Worm (Caenorhabditis elegans) whole organism, young adult: ENCODE measurements around the gene hlh-33.
A peak's percentile ranks its signal among the peaks of the same experiment; 100 is the strongest.

Experiments used
- B0035.1 ChIP-seq: sonication (generic microtip); optimal IDR thresholded peaks from 2 replicates; lab custom pipeline; 2016; ENCODE audit warnings: missing genetic modification characterization, mild to moderate bottlenecking, missing compliant biosample characterization, missing genotype, missing genetic modification reagents
- C17E4.6 ChIP-seq: fragments of 200-800 bp; sonication (Bioruptor generic); IDR thresholded peaks from 2 replicates; pipeline ENCODE4 v1.3.6; 2022; ENCODE audit warnings: missing genetic modification reagents, missing genetic modification characterization, missing compliant biosample characterization
- D2030.7 ChIP-seq: fragments of 200-800 bp; sonication (Bioruptor generic); IDR thresholded peaks from 2 replicates; pipeline ENCODE4 v1.3.6; 2022; ENCODE audit warnings: missing genetic modification reagents, missing genetic modification characterization, missing compliant biosample characterization
- F10E7.11 ChIP-seq: sonication (generic microtip); optimal IDR thresholded peaks from 2 replicates; lab custom pipeline; 2017; ENCODE audit warnings: mild to moderate bottlenecking, missing genetic modification characterization, moderate library complexity, missing compliant biosample characterization
- F37B4.10 ChIP-seq: fragments of 200-800 bp; sonication (Bioruptor generic); IDR thresholded peaks from 2 replicates; pipeline ENCODE4 v1.3.6; 2022; ENCODE audit warnings: missing genetic modification characterization, missing compliant biosample characterization
- F52B5.7 ChIP-seq: sonication (generic microtip); optimal IDR thresholded peaks from 2 replicates; lab custom pipeline; 2016; ENCODE audit warnings: mild to moderate bottlenecking, missing genetic modification characterization, missing compliant biosample characterization
- Y56A3A.18 ChIP-seq: fragments of 200-800 bp; sonication (Bioruptor generic); IDR thresholded peaks from 2 replicates; pipeline ENCODE4 v1.3.6; 2022; ENCODE audit warnings: missing genetic modification reagents, missing genetic modification characterization, missing compliant biosample characterization
- ama-1 ChIP-seq, 3 experiments: fragments of 150-350 bp in 1 of 3; sonication (generic microtip) in 2 of 3; optimal IDR thresholded peaks; 2 replicates each; lab custom pipeline; 2014 to 2018; ENCODE audit warnings: missing biosample characterization in 2 of 3, missing genetic modification characterization in 2 of 3, missing genetic modification reagents in 2 of 3
- attf-6 ChIP-seq: fragments of 200-800 bp; sonication (Bioruptor generic); IDR thresholded peaks from 2 replicates; pipeline ENCODE4 v1.3.6; 2022; ENCODE audit warnings: missing genetic modification reagents, missing genetic modification characterization, missing compliant biosample characterization
- ccch-3 ChIP-seq: fragments of 200-800 bp; sonication (Bioruptor generic); optimal IDR thresholded peaks from 2 replicates; lab custom pipeline; 2018; ENCODE audit warnings: mild to moderate bottlenecking, missing genetic modification characterization, missing compliant biosample characterization
- ceh-27 ChIP-seq: fragments of 200-800 bp; sonication (Bioruptor generic); optimal IDR thresholded peaks from 2 replicates; lab custom pipeline; 2018; ENCODE audit warnings: mild to moderate bottlenecking, missing genetic modification characterization, moderate library complexity, missing compliant biosample characterization
- ceh-40 ChIP-seq: fragments of 200-800 bp; sonication (Bioruptor generic); IDR thresholded peaks from 2 replicates; pipeline ENCODE4 v1.3.6; 2022; ENCODE audit warnings: missing genetic modification characterization, missing compliant biosample characterization
- ceh-91 ChIP-seq: fragments of 200-800 bp; sonication (Bioruptor generic); IDR thresholded peaks from 2 replicates; pipeline ENCODE4 v1.3.6; 2022; ENCODE audit warnings: missing genetic modification reagents, missing genetic modification characterization, missing compliant biosample characterization
- chd-7 ChIP-seq: sonication (generic microtip); optimal IDR thresholded peaks from 2 replicates; lab custom pipeline; 2016; ENCODE audit warnings: mild to moderate bottlenecking, missing genetic modification characterization, moderate library complexity, missing compliant biosample characterization
- dpff-1 ChIP-seq: sonication (generic microtip); optimal IDR thresholded peaks from 2 replicates; lab custom pipeline; 2017; ENCODE audit warnings: mild to moderate bottlenecking, missing genetic modification characterization, missing compliant biosample characterization
- dpl-1 ChIP-seq: fragments of 150-350 bp; optimal IDR thresholded peaks from 2 replicates; lab custom pipeline; 2014; ENCODE audit warnings: missing biosample characterization, missing genetic modification reagents, missing genetic modification characterization
- egl-44 ChIP-seq: fragments of 200-800 bp; sonication (Bioruptor generic); IDR thresholded peaks from 2 replicates; pipeline ENCODE4 v1.3.6; 2022; ENCODE audit warnings: missing genetic modification reagents, missing genetic modification characterization, missing compliant biosample characterization
- egrh-3 ChIP-seq: fragments of 200-800 bp; sonication (Bioruptor generic); IDR thresholded peaks from 2 replicates; pipeline ENCODE4 v1.3.6; 2022; ENCODE audit warnings: missing genetic modification reagents, missing genetic modification characterization, missing compliant biosample characterization
- ets-4 ChIP-seq: fragments of 200-800 bp; sonication (Bioruptor generic); optimal IDR thresholded peaks from 2 replicates; lab custom pipeline; 2018; ENCODE audit warnings: mild to moderate bottlenecking, missing genetic modification characterization, missing compliant biosample characterization
- hlh-12 ChIP-seq: sonication (generic microtip); optimal IDR thresholded peaks from 2 replicates; lab custom pipeline; 2016; ENCODE audit warnings: missing genetic modification characterization, missing compliant biosample characterization
- hmg-1.2 ChIP-seq: fragments of 200-800 bp; sonication (Bioruptor generic); IDR thresholded peaks from 2 replicates; pipeline ENCODE4 v1.3.6; 2022; ENCODE audit warnings: missing genetic modification reagents, missing genetic modification characterization, missing compliant biosample characterization
- lin-40 ChIP-seq: sonication (generic microtip); optimal IDR thresholded peaks from 2 replicates; lab custom pipeline; 2016; ENCODE audit warnings: missing genetic modification characterization, mild to moderate bottlenecking, missing compliant biosample characterization, missing genotype, missing genetic modification reagents
- lin-54 ChIP-seq: fragments of 200-800 bp; sonication (Bioruptor generic); optimal IDR thresholded peaks from 2 replicates; lab custom pipeline; 2018; ENCODE audit warnings: mild to moderate bottlenecking, missing genetic modification characterization, missing compliant biosample characterization
- madf-10 ChIP-seq: sonication (generic microtip); optimal IDR thresholded peaks from 2 replicates; lab custom pipeline; 2016; ENCODE audit warnings: mild to moderate bottlenecking, missing genetic modification characterization, missing compliant biosample characterization
- madf-6 ChIP-seq: fragments of 200-800 bp; sonication (Bioruptor generic); IDR thresholded peaks from 2 replicates; pipeline ENCODE4 v1.3.6; 2022; ENCODE audit warnings: missing genetic modification reagents, missing genetic modification characterization, missing compliant biosample characterization
- madf-8 ChIP-seq: fragments of 200-800 bp; sonication (Bioruptor generic); conservative IDR thresholded peaks from 2 replicates; pipeline ENCODE4 v1.3.6; 2022; ENCODE audit warnings: missing genetic modification reagents, missing genetic modification characterization, missing compliant biosample characterization
- mcd-1 ChIP-seq: fragments of 200-800 bp; sonication (Bioruptor generic); IDR thresholded peaks from 2 replicates; pipeline ENCODE4 v1.3.6; 2022; ENCODE audit warnings: missing genetic modification reagents, missing genetic modification characterization, missing compliant biosample characterization
- mel-28 ChIP-seq: sonication (generic microtip); optimal IDR thresholded peaks from 2 replicates; lab custom pipeline; 2016; ENCODE audit warnings: borderline replicate concordance, mild to moderate bottlenecking, missing genetic modification characterization, missing compliant biosample characterization
- mxl-1 ChIP-seq: sonication (generic microtip); optimal IDR thresholded peaks from 2 replicates; lab custom pipeline; 2016; ENCODE audit warnings: missing genetic modification characterization, missing compliant biosample characterization
- nfya-1 ChIP-seq: sonication (generic microtip); optimal IDR thresholded peaks from 2 replicates; lab custom pipeline; 2017; ENCODE audit warnings: antibody characterized with exemption, missing compliant biosample characterization, missing genetic modification characterization, borderline replicate concordance; ENCODE audit not compliant: insufficient read depth
- nfya-2 ChIP-seq: fragments of 200-800 bp; sonication (Bioruptor generic); IDR thresholded peaks from 2 replicates; pipeline ENCODE4 v1.3.6; 2022; ENCODE audit warnings: missing genetic modification reagents, missing genetic modification characterization, missing compliant biosample characterization
- nhr-90 ChIP-seq: sonication (generic microtip); optimal IDR thresholded peaks from 2 replicates; lab custom pipeline; 2016; ENCODE audit warnings: missing genotype, mild to moderate bottlenecking, missing genetic modification characterization, missing compliant biosample characterization
- sea-2 ChIP-seq: fragments of 200-800 bp; sonication (Bioruptor generic); IDR thresholded peaks from 2 replicates; pipeline ENCODE4 v1.3.6; 2022; ENCODE audit warnings: missing genetic modification characterization, missing compliant biosample characterization
- snpc-3.4 ChIP-seq: sonication (generic microtip); optimal IDR thresholded peaks from 2 replicates; lab custom pipeline; 2017; ENCODE audit warnings: missing genetic modification characterization, mild to moderate bottlenecking, missing compliant biosample characterization, antibody characterized with exemption, moderate library complexity, missing genotype, missing genetic modification reagents
- unc-62 ChIP-seq: fragments of 150-350 bp; optimal IDR thresholded peaks from 2 replicates; lab custom pipeline; 2014; ENCODE audit warnings: missing biosample characterization, missing genetic modification reagents, missing genetic modification characterization
- zfh-2 ChIP-seq: fragments of 200-800 bp; sonication (Bioruptor generic); conservative IDR thresholded peaks from 2 replicates; pipeline ENCODE4 v1.3.6; 2022; ENCODE audit warnings: missing genetic modification reagents, missing genetic modification characterization, missing compliant biosample characterization

The hlh-33 gene

DNA sequence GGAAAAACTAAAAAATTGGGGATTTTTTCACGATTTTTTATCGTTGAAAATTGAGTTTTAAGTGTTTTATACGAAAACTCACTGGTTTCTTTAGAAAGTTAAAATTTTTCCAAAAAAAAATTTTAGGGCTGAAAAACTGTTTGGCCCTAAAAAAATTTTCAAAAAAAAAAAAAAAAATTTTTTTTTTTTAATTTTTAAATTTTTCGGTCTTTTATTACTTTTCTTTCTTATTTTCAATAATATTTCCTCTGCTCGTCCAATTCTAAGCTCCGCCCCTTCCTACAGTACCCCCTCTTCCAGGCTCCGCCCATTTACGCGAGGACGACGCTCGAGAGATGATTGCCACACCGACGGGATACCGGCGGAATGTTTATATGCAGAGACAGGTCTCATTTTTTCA lies 6.4 kb upstream of the hlh-33 start, which contains the start of gene pqn-82:
Gene pqn-82, plus strand, starts transcription at position 301 of the 400 bp plus-strand sequence.
- TF ChIP-seq mcd-1 (GFP tag; lab: Robert Waterston, UW), result no peak
- TF ChIP-seq attf-6, result no peak
- TF ChIP-seq dpff-1 (tag; lab: Kevin White, UChicago), result no peak
- no peak for TF ChIP-seq madf-8
- no peak for TF ChIP-seq sea-2 (GFP tag; lab: Robert Waterston, UW)
- TF ChIP-seq madf-10 (tag; lab: Kevin White, UChicago), result no peak
- no peak for TF ChIP-seq nfya-1 (tag; lab: Kevin White, UChicago)
- TF ChIP-seq lin-54, result no peak
- no peak for TF ChIP-seq ceh-40 (GFP tag; lab: Robert Waterston, UW)
- TF ChIP-seq egl-44 (GFP tag; lab: Robert Waterston, UW), result no peak
- TF ChIP-seq chd-7 (tag; lab: Kevin White, UChicago), result no peak
- no peak for TF ChIP-seq D2030.7
- TF ChIP-seq hmg-1.2 (GFP tag; lab: Robert Waterston, UW), result no peak
- TF ChIP-seq, all 124 proteins: peak for 0

- no peak for TF ChIP-seq dpl-1 (GFP tag; lab: Kevin White, UChicago)
- no peak for TF ChIP-seq ccch-3
- TF ChIP-seq nhr-90 (tag; lab: Kevin White, UChicago), result no peak
- peak; percentile 82 for TF ChIP-seq zfh-2 (GFP tag; lab: Robert Waterston, UW)
- TF ChIP-seq F37B4.10 (GFP tag; lab: Robert Waterston, UW), result no peak
- TF ChIP-seq C17E4.6, result no peak
- TF ChIP-seq ceh-91 (GFP tag; lab: Robert Waterston, UW), result no peak
- TF ChIP-seq lin-40 (tag; lab: Kevin White, UChicago), result no peak
- TF ChIP-seq egrh-3 (GFP tag; lab: Robert Waterston, UW), result peak; percentile 30; the same call in 1 of the 2 replicates
- no peak for TF ChIP-seq mxl-1 (tag; lab: Kevin White, UChicago)
- TF ChIP-seq ama-1 (optimal IDR thresholded peaks at IDR 0.05; lab: Kevin White, UChicago), result no peak
- TF ChIP-seq ama-1 (GFP tag; optimal IDR thresholded peaks at IDR 0.05; lab: Kevin White, UChicago), result no peak
- TF ChIP-seq hlh-12 (tag; lab: Kevin White, UChicago), result no peak
- TF ChIP-seq snpc-3.4 (tag; lab: Kevin White, UChicago), result no peak
- no peak for TF ChIP-seq B0035.1
- no peak for TF ChIP-seq ceh-40 (GFP tag; lab: Robert Waterston, UW)
- no peak for TF ChIP-seq chd-7 (tag; lab: Kevin White, UChicago)
- no peak for TF ChIP-seq nfya-2 (GFP tag; lab: Robert Waterston, UW)
- no peak for TF ChIP-seq ets-4 (GFP tag; lab: Kevin White, UChicago)
- TF ChIP-seq, all 124 proteins: peak for 2
These were observed 3.0 kb upstream of the hlh-33 start for ce11 chrIII:1852126-1852717.

- TF ChIP-seq F10E7.11 (tag; lab: Kevin White, UChicago) (no peak), ceh-27 (GFP tag; lab: Kevin White, UChicago) (peak; percentile 3), hmg-1.2 (GFP tag; lab: Robert Waterston, UW) (peak; percentile 86), lin-40 (tag; lab: Kevin White, UChicago) (no peak)
These were observed 1.2 kb upstream of the hlh-33 start for ce11 chrIII:1853944-1854343.

DNA sequence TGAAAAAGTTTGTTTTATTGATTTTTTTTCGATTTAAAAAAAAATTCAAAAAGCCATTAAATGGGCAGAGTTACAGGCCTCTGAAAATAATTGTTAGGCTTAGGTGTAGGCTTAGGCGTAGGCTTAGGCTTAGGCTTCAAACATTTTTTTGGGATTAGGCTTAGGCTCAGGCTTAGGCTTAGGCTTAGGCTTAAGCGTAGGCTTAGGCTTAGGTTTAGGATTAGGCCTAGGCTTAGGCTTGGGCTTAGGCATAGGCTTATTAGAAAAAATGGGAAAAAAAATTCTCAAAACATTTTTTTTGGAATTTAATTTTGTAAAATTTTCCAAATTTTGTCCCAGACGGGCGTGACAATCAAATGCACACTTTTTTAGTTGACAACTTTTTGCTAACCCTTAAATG lies 983 bp downstream of the hlh-33 start:
- no peak for TF ChIP-seq madf-6 (GFP tag; lab: Robert Waterston, UW)
- no peak for TF ChIP-seq mel-28 (tag; lab: Kevin White, UChicago)
- no peak for TF ChIP-seq unc-62 (GFP tag; lab: Kevin White, UChicago)
- TF ChIP-seq F52B5.7, result no peak
- TF ChIP-seq ceh-40 (GFP tag; lab: Robert Waterston, UW), result no peak
- no peak for TF ChIP-seq dpl-1 (GFP tag; lab: Kevin White, UChicago)
- no peak for TF ChIP-seq Y56A3A.18
